Worm (Caenorhabditis elegans): Measurements from ENCODE around the gene Y40B10A.11.

Y40B10A.11 gene

DNA sequence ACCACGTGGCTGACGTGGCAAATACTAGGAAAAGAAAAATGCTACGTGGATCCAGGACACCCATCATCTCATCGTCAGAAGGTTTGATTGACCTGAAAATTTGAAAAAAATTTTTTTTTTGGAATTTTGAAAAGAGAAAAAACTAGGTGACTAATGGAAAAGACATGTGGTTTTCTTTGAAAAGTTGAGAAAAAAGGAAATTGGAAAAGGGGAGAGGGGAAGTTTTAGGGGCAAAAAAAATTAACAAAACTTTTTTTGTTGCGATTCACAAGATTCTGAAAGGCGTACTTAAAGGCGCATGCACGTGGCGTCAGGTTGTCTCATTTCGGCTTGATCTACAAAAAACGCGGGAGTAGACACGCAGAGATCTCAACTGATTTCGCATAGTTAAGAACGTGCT lies 21.4 kb upstream of the Y40B10A.11 start, which contains the start of gene Y40B10A.9:
TSS of gene Y40B10A.9 (minus strand) at position 101 of the 400 bp plus-strand sequence.
- TF ChIP-seq C16A3.4 (tag; optimal IDR thresholded peaks at IDR 0.05) (no peak), mab-9 (GFP tag; IDR thresholded peaks at IDR 0.05) (no peak), nhr-90 (tag; optimal IDR thresholded peaks at IDR 0.05; ENCODE audit: poor library complexity) (no peak), nhr-19 (GFP tag; conservative IDR thresholded peaks at IDR 0.05) (no peak), pqm-1 (tag; optimal IDR thresholded peaks at IDR 0.05) (no peak), nhr-20 (tag; optimal IDR thresholded peaks at IDR 0.05) (no peak), ceh-88 (GFP tag; IDR thresholded peaks at IDR 0.05) (no peak), nhr-11 (tag; optimal IDR thresholded peaks at IDR 0.05) (no peak), ceh-8 (GFP tag; optimal IDR thresholded peaks at IDR 0.05) (no peak), C34B4.2 (tag; optimal IDR thresholded peaks at IDR 0.05) (no peak), ama-1 (optimal IDR thresholded peaks at IDR 0.05) (no peak), ces-1 (GFP tag; optimal IDR thresholded peaks at IDR 0.05) (no peak), hpl-2 (GFP tag; optimal IDR thresholded peaks at IDR 0.05) (no peak), fkh-8 (tag; optimal IDR thresholded peaks at IDR 0.05) (no peak), Y116A8C.19 (tag; optimal IDR thresholded peaks at IDR 0.05; ENCODE audit: borderline replicate concordance) (no peak), lin-35 (GFP tag; optimal IDR thresholded peaks at IDR 0.05) (no peak), nhr-47 (tag; optimal IDR thresholded peaks at IDR 0.05) (no peak), grh-1 (GFP tag; IDR thresholded peaks at IDR 0.05) (no peak), nhr-77 (tag; optimal IDR thresholded peaks at IDR 0.05) (no peak)

DNA sequence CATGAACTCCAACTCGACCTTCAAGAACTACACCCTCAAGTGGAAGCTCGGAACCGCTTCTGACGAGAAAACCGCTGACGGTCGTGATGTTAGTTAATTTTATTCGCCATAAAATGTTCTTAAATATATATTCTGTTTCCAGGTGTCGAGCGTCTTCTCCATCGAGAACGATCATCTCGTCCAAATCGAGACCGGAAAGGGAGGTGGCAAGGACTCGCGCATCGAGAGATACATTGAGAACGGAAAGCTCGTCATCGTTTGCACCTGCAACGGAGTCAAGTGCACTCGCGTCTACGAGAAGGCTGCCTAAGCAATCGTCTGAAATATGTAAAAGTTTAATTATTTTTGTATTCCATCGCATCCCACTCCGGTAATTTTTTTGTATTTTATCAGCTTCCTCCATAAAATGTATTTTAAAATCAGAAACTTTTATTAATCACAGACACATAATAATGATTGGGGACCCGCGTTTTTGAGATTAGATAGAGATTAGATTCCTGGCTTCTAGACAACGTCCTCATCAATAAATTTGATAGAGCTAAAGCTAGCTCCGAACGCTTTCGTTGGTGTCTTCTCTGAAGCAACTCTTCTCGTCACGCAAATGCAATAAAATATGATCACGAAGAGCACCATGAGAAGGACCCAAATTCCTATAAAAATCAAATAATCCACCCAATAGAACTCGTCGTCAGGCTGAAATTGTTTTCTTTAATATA lies 17.5 kb upstream of the Y40B10A.11 start:
- TF ChIP-seq nhr-85 (tag) (peak; percentile 22), rnt-1 (tag; optimal IDR thresholded peaks at IDR 0.05) (no peak), nhr-12 (tag; optimal IDR thresholded peaks at IDR 0.05) (no peak), mep-1 (tag; optimal IDR thresholded peaks at IDR 0.05) (peak; percentile 13)

- peak; percentile 12 to 35 for TF ChIP-seq efl-1 (optimal IDR thresholded peaks at IDR 0.05)
- peak; percentile 36 to 82 for TF ChIP-seq efl-1 (GFP tag; optimal IDR thresholded peaks at IDR 0.05 in 1 of 2)
- no peak for TF ChIP-seq unc-62 (GFP tag; optimal IDR thresholded peaks at IDR 0.05)
- TF ChIP-seq nhr-47 (tag; optimal IDR thresholded peaks at IDR 0.05), result peak; percentile 41
- TF ChIP-seq nhr-20 (tag; optimal IDR thresholded peaks at IDR 0.05), result peak; percentile 88
- peak; percentile 80 for TF ChIP-seq nhr-71 (tag; optimal IDR thresholded peaks at IDR 0.05)
- TF ChIP-seq grh-1 (GFP tag; IDR thresholded peaks at IDR 0.05), result no peak
- no peak for TF ChIP-seq ces-1 (GFP tag; optimal IDR thresholded peaks at IDR 0.05)
- peak; percentile 42 to 69 for TF ChIP-seq lin-35 (GFP tag; optimal IDR thresholded peaks at IDR 0.05)
- peak; percentile 40 for TF ChIP-seq swsn-7 (tag; optimal IDR thresholded peaks at IDR 0.05)
- no peak for TF ChIP-seq hlh-17 (GFP tag; optimal IDR thresholded peaks at IDR 0.05; ENCODE audit: borderline replicate concordance)
- peak; percentile 80 for TF ChIP-seq snu-23 (GFP tag; optimal IDR thresholded peaks at IDR 0.05)
- TF ChIP-seq nhr-90 (tag; optimal IDR thresholded peaks at IDR 0.05; ENCODE audit: poor library complexity), result peak; percentile 43
- TF ChIP-seq lin-39 (tag; optimal IDR thresholded peaks at IDR 0.05), result no peak
- peak; percentile 15 for TF ChIP-seq C04F5.9 (tag; optimal IDR thresholded peaks at IDR 0.05)
- TF ChIP-seq zag-1 (tag; optimal IDR thresholded peaks at IDR 0.05), result no peak
- no peak for TF ChIP-seq hlh-4 (tag; optimal IDR thresholded peaks at IDR 0.05)
- no peak for TF ChIP-seq aly-2 (tag; optimal IDR thresholded peaks at IDR 0.05)
- peak; percentile 37; the same call in 1 of the 2 replicates for TF ChIP-seq nhr-19 (GFP tag; conservative IDR thresholded peaks at IDR 0.05)
- TF ChIP-seq lsy-2 (tag; optimal IDR thresholded peaks at IDR 0.05), result peak; percentile 15 to 34
- peak; percentile 21 for TF ChIP-seq ztf-4 (tag; optimal IDR thresholded peaks at IDR 0.05)
- TF ChIP-seq irx-1 (tag; optimal IDR thresholded peaks at IDR 0.05), result peak; percentile 25
- TF ChIP-seq tbx-2 (tag; optimal IDR thresholded peaks at IDR 0.05), result peak; percentile 23
- no peak for TF ChIP-seq F16B12.6 (tag; optimal IDR thresholded peaks at IDR 0.05)
- TF ChIP-seq fos-1 (tag; optimal IDR thresholded peaks at IDR 0.05), result no peak
- TF ChIP-seq mdl-1 (tag; optimal IDR thresholded peaks at IDR 0.05), result peak in 1 of 2 experiments; percentile 81
- peak; percentile 28 for TF ChIP-seq lin-13 (GFP tag; optimal IDR thresholded peaks at IDR 0.05)
- TF ChIP-seq xbp-1 (tag; optimal IDR thresholded peaks at IDR 0.05), result peak; percentile 35
- TF ChIP-seq vab-15 (tag; optimal IDR thresholded peaks at IDR 0.05), result no peak
- TF ChIP-seq lin-14 (GFP tag; optimal IDR thresholded peaks at IDR 0.05), result peak; percentile 99
- peak; percentile 91 for TF ChIP-seq nhr-85 (tag)
- peak; percentile 36 for TF ChIP-seq blmp-1 (tag; optimal IDR thresholded peaks at IDR 0.05)
- TF ChIP-seq dpl-1 (GFP tag; optimal IDR thresholded peaks at IDR 0.05), result peak in 2 of 3 experiments; percentile 6 to 50
- peak; percentile 74 for TF ChIP-seq skn-1 (tag; optimal IDR thresholded peaks at IDR 0.05)
Observed at ce11 chrV:2067985-2068499, 16.6 kb upstream of the Y40B10A.11 start, which contains the start of gene lbp-9. Gene lbp-9 (plus strand): TSS chrV:2068449.

Data from whole organism, L1 larva.